Fruit fly (Drosophila melanogaster) S2 (cell line): ENCODE data around the gene CG31465.

Experiments used
- CG8478 ChIP-seq: fragments of >200 bp; optimal IDR thresholded peaks from 2 replicates; lab custom pipeline; 2018
- CTCF ChIP-seq, 2 experiments: fragments of >200 bp; optimal IDR thresholded peaks; 2 replicates each; lab custom pipeline; 2018

DNA sequence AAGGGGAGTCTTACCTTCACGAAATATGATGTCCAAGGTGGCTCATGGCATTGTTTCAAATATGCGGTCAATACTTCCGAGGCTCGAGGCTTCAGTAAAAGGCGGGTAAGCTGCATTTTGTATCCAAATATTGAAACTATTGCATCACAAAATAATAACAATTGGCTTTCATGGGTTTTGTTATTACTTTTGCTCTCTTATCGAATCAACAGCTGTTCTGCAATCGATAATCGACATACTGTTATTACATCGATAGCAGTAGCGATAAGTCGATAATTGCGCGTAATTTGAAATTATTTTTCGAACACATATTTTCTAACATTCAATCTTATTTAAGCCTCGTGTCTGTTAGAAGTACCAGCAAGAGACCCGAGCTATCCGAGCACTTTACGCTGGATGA is 2.1 kb upstream of the CG31465 start, which contains the start of gene CG34148:
- TF ChIP-seq CG8478 (no peak), CTCF (optimal IDR thresholded peaks at IDR 0.05; lab: Kevin White, UChicago) (no peak)
